Fruit fly (Drosophila melanogaster): ENCODE data around the gene fz3.

Gene fz3

DNA sequence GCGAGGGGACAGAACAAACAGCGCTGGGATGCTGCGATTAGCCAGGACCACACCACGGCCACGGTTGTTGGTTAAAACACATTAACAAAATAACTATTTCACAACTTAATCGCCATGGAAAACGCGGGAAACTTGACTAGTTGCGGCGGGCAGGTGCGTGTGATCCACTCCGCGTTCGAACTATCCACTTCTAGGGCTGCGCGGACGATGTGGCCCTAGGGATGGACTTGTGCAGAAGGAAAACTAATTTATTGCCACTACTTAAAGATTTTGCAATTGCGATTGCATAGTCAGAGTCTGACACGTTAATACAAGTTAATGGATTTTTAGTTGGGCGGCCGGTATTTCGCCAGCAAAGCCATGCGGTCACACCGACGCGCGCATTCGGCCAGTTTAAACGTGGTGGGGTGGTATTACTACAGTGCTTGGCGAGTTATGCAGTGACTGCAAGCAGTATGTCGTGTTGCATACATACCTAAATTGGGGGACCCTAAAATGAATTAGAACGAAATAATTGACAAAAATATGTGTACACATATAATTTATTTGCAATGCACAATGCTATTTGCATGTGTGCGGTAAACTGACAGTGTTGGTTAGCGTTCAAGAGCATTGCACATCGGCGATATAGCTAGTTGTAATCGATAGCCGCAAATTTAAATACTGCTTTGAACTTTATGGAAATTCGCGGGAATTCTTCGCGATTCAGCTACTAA is 31.6 kb downstream of the fz3 start, which contains the start of gene Rbf:
TSS of gene Rbf (minus strand) at position 323 of the 716 bp plus-strand sequence.
- TF ChIP-seq psq (optimal IDR thresholded peaks at IDR 0.05) (no peak), h (optimal IDR thresholded peaks at IDR 0.05) (no peak), Myc (optimal IDR thresholded peaks at IDR 0.05) (no peak), insv (optimal IDR thresholded peaks at IDR 0.05) (no peak), ttk (optimal IDR thresholded peaks at IDR 0.05) (no peak), Sin3A (optimal IDR thresholded peaks at IDR 0.05) (no peak)

- TF ChIP-seq insv (optimal IDR thresholded peaks at IDR 0.05) (no peak), Myc (optimal IDR thresholded peaks at IDR 0.05) (no peak), psq (optimal IDR thresholded peaks at IDR 0.05) (no peak), h (optimal IDR thresholded peaks at IDR 0.05) (no peak), ttk (optimal IDR thresholded peaks at IDR 0.05) (no peak), Sin3A (optimal IDR thresholded peaks at IDR 0.05) (no peak)
Measured at dm6 chrX:803370-803769, 33.6 kb downstream of the fz3 start, which contains the start of gene CG13359. Gene CG13359, minus strand, starts transcription at chrX:803470.

dm6 chrX:804821-805220 is 35.1 kb downstream of the fz3 start, which contains the start of gene CG13358:
Gene CG13358, minus strand, starts transcription at chrX:804921.
- TF ChIP-seq Sin3A (optimal IDR thresholded peaks at IDR 0.05) (no peak), psq (optimal IDR thresholded peaks at IDR 0.05) (no peak)

DNA sequence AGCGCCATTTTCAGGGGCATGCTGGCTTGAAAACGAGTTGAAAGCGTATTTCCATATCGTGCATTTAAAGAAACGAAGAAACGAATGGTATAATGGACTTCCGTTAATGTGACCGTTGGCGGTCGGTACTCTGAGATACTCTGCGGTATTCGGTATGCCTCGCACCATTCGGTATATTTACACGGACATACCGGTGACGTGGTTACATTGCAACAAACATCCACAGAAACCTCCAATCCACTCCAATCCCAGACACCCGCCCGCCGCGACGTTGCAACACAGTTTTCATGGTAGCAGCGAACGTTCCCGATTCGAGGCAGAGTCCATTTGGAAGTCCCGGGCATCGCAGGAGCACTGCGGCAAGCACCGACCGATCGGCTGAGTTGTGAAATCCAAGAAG is 36.2 kb downstream of the fz3 start, which contains the start of gene Sec22:
TSS of gene Sec22 (plus strand) at position 170 of the 400 bp plus-strand sequence.
- TF ChIP-seq Sin3A (optimal IDR thresholded peaks at IDR 0.05) (no peak), insv (optimal IDR thresholded peaks at IDR 0.05) (no peak), ttk (optimal IDR thresholded peaks at IDR 0.05) (no peak), psq (optimal IDR thresholded peaks at IDR 0.05) (no peak), h (optimal IDR thresholded peaks at IDR 0.05) (no peak), Myc (optimal IDR thresholded peaks at IDR 0.05) (no peak)

- TF ChIP-seq ttk (optimal IDR thresholded peaks at IDR 0.05) = no peak
Measured at dm6 chrX:824961-825360, 55.2 kb downstream of the fz3 start.
